Worm (Caenorhabditis elegans) whole organism, young adult: ENCODE results near the gene prdm-14.

ENCODE experiments used
- F10E7.11 ChIP-seq: sonication (generic microtip); optimal IDR thresholded peaks from 2 replicates; lab custom pipeline; 2017; ENCODE audit warnings: mild to moderate bottlenecking, missing genetic modification characterization, moderate library complexity, missing compliant biosample characterization
- K12H6.12 ChIP-seq: fragments of 200-800 bp; sonication (Bioruptor generic); optimal IDR thresholded peaks from 2 replicates; lab custom pipeline; 2018; ENCODE audit warnings: mild to moderate bottlenecking, missing genetic modification characterization, missing compliant biosample characterization
- Y53F4B.3 ChIP-seq: fragments of 200-800 bp; sonication (Bioruptor generic); IDR thresholded peaks from 2 replicates; pipeline ENCODE4 v1.3.6; 2022; ENCODE audit warnings: missing genetic modification reagents, missing genetic modification characterization, missing compliant biosample characterization
- attf-3 ChIP-seq: fragments of 200-800 bp; sonication (Bioruptor generic); conservative IDR thresholded peaks from 2 replicates; pipeline ENCODE4 v1.3.6; 2022; ENCODE audit warnings: missing genetic modification reagents, missing genetic modification characterization, missing compliant biosample characterization
- bed-1 ChIP-seq: fragments of 200-800 bp; sonication (Bioruptor generic); IDR thresholded peaks from 2 replicates; pipeline ENCODE4 v1.3.6; 2022; ENCODE audit warnings: missing genetic modification reagents, missing genetic modification characterization, missing compliant biosample characterization
- cebp-1 ChIP-seq, 2 experiments: fragments of 200-800 bp in 1 of 2; sonication (Bioruptor generic) in 1 of 2; sonication (generic microtip) in 1 of 2; IDR thresholded peaks in 1 of 2; optimal IDR thresholded peaks in 1 of 2; 2 replicates each; pipeline versions ENCODE4 v1.3.6 to Lab custom; 2017 to 2022; ENCODE audit warnings: missing compliant biosample characterization in 2 of 2, missing genetic modification characterization in 2 of 2, mild to moderate bottlenecking in 1 of 2, missing genetic modification reagents in 1 of 2, moderate library complexity in 1 of 2
- ceh-100 ChIP-seq: fragments of 200-800 bp; sonication (Bioruptor generic); IDR thresholded peaks from 2 replicates; pipeline ENCODE4 v1.3.6; 2022; ENCODE audit warnings: missing genetic modification reagents, missing genetic modification characterization, missing compliant biosample characterization
- ceh-27 ChIP-seq: fragments of 200-800 bp; sonication (Bioruptor generic); optimal IDR thresholded peaks from 2 replicates; lab custom pipeline; 2018; ENCODE audit warnings: mild to moderate bottlenecking, missing genetic modification characterization, moderate library complexity, missing compliant biosample characterization
- chd-7 ChIP-seq: sonication (generic microtip); optimal IDR thresholded peaks from 2 replicates; lab custom pipeline; 2016; ENCODE audit warnings: mild to moderate bottlenecking, missing genetic modification characterization, moderate library complexity, missing compliant biosample characterization
- egl-18 ChIP-seq: fragments of 200-800 bp; sonication (Bioruptor generic); IDR thresholded peaks from 2 replicates; pipeline ENCODE4 v1.3.6; 2022; ENCODE audit warnings: missing genetic modification reagents, missing genetic modification characterization, missing compliant biosample characterization
- egrh-3 ChIP-seq: fragments of 200-800 bp; sonication (Bioruptor generic); IDR thresholded peaks from 2 replicates; pipeline ENCODE4 v1.3.6; 2022; ENCODE audit warnings: missing genetic modification reagents, missing genetic modification characterization, missing compliant biosample characterization
- ets-4 ChIP-seq: fragments of 200-800 bp; sonication (Bioruptor generic); optimal IDR thresholded peaks from 2 replicates; lab custom pipeline; 2018; ENCODE audit warnings: mild to moderate bottlenecking, missing genetic modification characterization, missing compliant biosample characterization
- fkh-3 ChIP-seq: sonication (generic microtip); optimal IDR thresholded peaks from 2 replicates; lab custom pipeline; 2016; ENCODE audit warnings: mild to moderate bottlenecking, missing genetic modification characterization, missing compliant biosample characterization
- hmg-1.2 ChIP-seq: fragments of 200-800 bp; sonication (Bioruptor generic); IDR thresholded peaks from 2 replicates; pipeline ENCODE4 v1.3.6; 2022; ENCODE audit warnings: missing genetic modification reagents, missing genetic modification characterization, missing compliant biosample characterization
- hrde-1 ChIP-seq: sonication (generic microtip); optimal IDR thresholded peaks from 2 replicates; lab custom pipeline; 2016; ENCODE audit warnings: missing genetic modification characterization, mild to moderate bottlenecking, missing compliant biosample characterization, moderate library complexity, missing genotype, missing genetic modification reagents, borderline replicate concordance
- lag-1 ChIP-seq: fragments of 200-800 bp; sonication (Bioruptor generic); IDR thresholded peaks from 2 replicates; pipeline ENCODE4 v1.3.6; 2022; ENCODE audit warnings: missing genetic modification reagents, missing genetic modification characterization, missing compliant biosample characterization
- let-526 ChIP-seq: fragments of 200-800 bp; sonication (Bioruptor generic); IDR thresholded peaks from 2 replicates; pipeline ENCODE4 v1.3.6; 2022; ENCODE audit warnings: missing genetic modification reagents, missing genetic modification characterization, missing compliant biosample characterization
- let-607 ChIP-seq, 2 experiments: fragments of 200-800 bp in 1 of 2; sonication (Bioruptor generic) in 1 of 2; sonication (generic microtip) in 1 of 2; optimal IDR thresholded peaks; 2 replicates each; lab custom pipeline; 2016 to 2018; ENCODE audit warnings: mild to moderate bottlenecking in 2 of 2, missing compliant biosample characterization in 2 of 2, missing genetic modification characterization in 2 of 2, moderate library complexity in 2 of 2, missing genotype in 1 of 2
- lin-40 ChIP-seq: sonication (generic microtip); optimal IDR thresholded peaks from 2 replicates; lab custom pipeline; 2016; ENCODE audit warnings: missing genetic modification characterization, mild to moderate bottlenecking, missing compliant biosample characterization, missing genotype, missing genetic modification reagents
- lir-1 ChIP-seq: fragments of 200-800 bp; sonication (Bioruptor generic); conservative IDR thresholded peaks from 2 replicates; pipeline ENCODE4 v1.3.6; 2022; ENCODE audit warnings: missing genetic modification reagents, missing genetic modification characterization, missing compliant biosample characterization
- madf-10 ChIP-seq: sonication (generic microtip); optimal IDR thresholded peaks from 2 replicates; lab custom pipeline; 2016; ENCODE audit warnings: mild to moderate bottlenecking, missing genetic modification characterization, missing compliant biosample characterization
- madf-3 ChIP-seq: fragments of 200-800 bp; sonication (Bioruptor generic); IDR thresholded peaks from 2 replicates; pipeline ENCODE4 v1.3.6; 2022; ENCODE audit warnings: missing genetic modification reagents, missing genetic modification characterization, missing compliant biosample characterization
- madf-6 ChIP-seq: fragments of 200-800 bp; sonication (Bioruptor generic); IDR thresholded peaks from 2 replicates; pipeline ENCODE4 v1.3.6; 2022; ENCODE audit warnings: missing genetic modification reagents, missing genetic modification characterization, missing compliant biosample characterization
- nfya-1 ChIP-seq: sonication (generic microtip); optimal IDR thresholded peaks from 2 replicates; lab custom pipeline; 2017; ENCODE audit warnings: antibody characterized with exemption, missing compliant biosample characterization, missing genetic modification characterization, borderline replicate concordance; ENCODE audit not compliant: insufficient read depth
- pbrm-1 ChIP-seq: fragments of 200-800 bp; sonication (Bioruptor generic); IDR thresholded peaks from 2 replicates; pipeline ENCODE4 v1.3.6; 2022; ENCODE audit warnings: missing genetic modification reagents, missing genetic modification characterization, missing compliant biosample characterization
- pha-4 ChIP-seq: fragments of 150-350 bp; sonication (generic microtip); optimal IDR thresholded peaks from 2 replicates; lab custom pipeline; 2014; ENCODE audit warnings: missing biosample characterization, missing genetic modification reagents, missing genetic modification characterization
- repo-1 ChIP-seq: sonication (generic microtip); optimal IDR thresholded peaks from 2 replicates; lab custom pipeline; 2017; ENCODE audit warnings: mild to moderate bottlenecking, missing genetic modification characterization, missing compliant biosample characterization
- snpc-3.4 ChIP-seq: sonication (generic microtip); optimal IDR thresholded peaks from 2 replicates; lab custom pipeline; 2017; ENCODE audit warnings: missing genetic modification characterization, mild to moderate bottlenecking, missing compliant biosample characterization, antibody characterized with exemption, moderate library complexity, missing genotype, missing genetic modification reagents
- snpc-4 ChIP-seq, 5 experiments: fragments of 150-350 bp in 1 of 5; sonication (generic microtip) in 4 of 5; optimal IDR thresholded peaks; 2 replicates each; lab custom pipeline; 2014 to 2018; ENCODE audit warnings: missing genetic modification characterization in 5 of 5, missing biosample characterization in 3 of 5, antibody characterized with exemption in 2 of 5, mild to moderate bottlenecking in 2 of 5, missing compliant biosample characterization in 2 of 5, missing genotype in 2 of 5, moderate library complexity in 2 of 5, missing genetic modification reagents in 1 of 5
- somi-1 ChIP-seq: fragments of 200-800 bp; sonication (Bioruptor generic); optimal IDR thresholded peaks from 2 replicates; lab custom pipeline; 2018; ENCODE audit warnings: mild to moderate bottlenecking, missing genetic modification characterization, missing compliant biosample characterization
- sptf-2 ChIP-seq: fragments of 200-800 bp; sonication (Bioruptor generic); optimal IDR thresholded peaks from 2 replicates; lab custom pipeline; 2018; ENCODE audit warnings: mild to moderate bottlenecking, missing genetic modification characterization, missing compliant biosample characterization
- tbp1 ChIP-seq: fragments of 200-800 bp; sonication (Bioruptor generic); optimal IDR thresholded peaks from 2 replicates; lab custom pipeline; 2018; ENCODE audit warnings: mild to moderate bottlenecking, missing genetic modification characterization, missing compliant biosample characterization
- unc-130 ChIP-seq: sonication (generic microtip); optimal IDR thresholded peaks from 2 replicates; lab custom pipeline; 2016; ENCODE audit warnings: missing genetic modification reagents, missing genetic modification characterization, missing compliant biosample characterization
- ztf-18 ChIP-seq: sonication (generic microtip); optimal IDR thresholded peaks from 2 replicates; lab custom pipeline; 2016; ENCODE audit warnings: missing genotype, mild to moderate bottlenecking, missing genetic modification characterization, missing compliant biosample characterization
- ztf-26 ChIP-seq: sonication (generic microtip); optimal IDR thresholded peaks from 2 replicates; lab custom pipeline; 2017; ENCODE audit warnings: missing genetic modification characterization, missing compliant biosample characterization

Gene prdm-14

DNA sequence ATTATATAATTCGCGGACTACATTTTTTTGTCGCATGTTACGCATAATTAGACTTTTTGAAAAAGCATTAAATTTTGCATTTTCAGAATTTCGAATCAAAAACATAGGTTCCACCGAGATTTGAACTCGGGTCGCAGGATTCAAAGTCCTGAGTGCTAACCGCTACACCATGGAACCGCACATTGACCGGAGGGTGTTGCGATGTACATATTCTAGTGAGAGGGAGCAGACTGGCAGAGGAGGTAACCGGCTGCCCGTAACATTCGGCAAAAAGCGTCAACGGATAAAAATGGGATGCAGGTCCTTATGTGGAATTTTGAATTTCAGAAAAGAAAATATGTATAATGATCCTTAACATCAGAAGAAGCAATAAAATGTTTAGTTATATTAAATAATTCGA is 32.1 kb downstream of the prdm-14 start (continued):
- TF ChIP-seq sptf-2 (GFP tag; lab: Kevin White, UChicago): peak; percentile 35
- TF ChIP-seq Y53F4B.3 (GFP tag; lab: Robert Waterston, UW): no peak
- TF ChIP-seq nfya-1 (tag; lab: Kevin White, UChicago): no peak
- TF ChIP-seq somi-1 (GFP tag; lab: Kevin White, UChicago): peak; percentile 28
- TF ChIP-seq pha-4 (tag; lab: Kevin White, UChicago): no peak
- TF ChIP-seq pbrm-1 (GFP tag; lab: Robert Waterston, UW): peak; percentile 72
- TF ChIP-seq ceh-27 (GFP tag; lab: Kevin White, UChicago): peak; percentile 40
- peak; percentile 70; the same call in 1 of the 2 replicates for TF ChIP-seq let-526 (GFP tag; lab: Robert Waterston, UW)
- no peak for TF ChIP-seq ceh-100 (GFP tag; lab: Robert Waterston, UW)
- peak; percentile 92 for TF ChIP-seq tbp1 (GFP tag; lab: Kevin White, UChicago)
- peak; percentile 26 for TF ChIP-seq lin-40 (tag; lab: Kevin White, UChicago)
- peak; percentile 50 for TF ChIP-seq snpc-4 (GFP tag; optimal IDR thresholded peaks at IDR 0.05; lab: Kevin White, UChicago)
- TF ChIP-seq snpc-4 (tag; optimal IDR thresholded peaks at IDR 0.05; lab: Kevin White, UChicago): peak in 1 of 4 experiments; percentile 55
- TF ChIP-seq madf-3: 0 out of 2 replicates have a peak, but pooled peaks have one; percentile 35
- TF ChIP-seq hmg-1.2 (GFP tag; lab: Robert Waterston, UW): peak; percentile 73
- TF ChIP-seq egrh-3 (GFP tag; lab: Robert Waterston, UW): peak; percentile 25; the same call in 1 of the 2 replicates
- TF ChIP-seq ztf-18 (tag; lab: Kevin White, UChicago): peak; percentile 71
- TF ChIP-seq snpc-3.4 (tag; lab: Kevin White, UChicago): no peak
- TF ChIP-seq K12H6.12: no peak
- TF ChIP-seq egl-18 (GFP tag; lab: Robert Waterston, UW): peak; percentile 48; the same call in 1 of the 2 replicates
- TF ChIP-seq hrde-1 (tag; lab: Kevin White, UChicago): peak; percentile 34
- no peak for TF ChIP-seq lir-1 (GFP tag; lab: Robert Waterston, UW)
- peak; percentile 74 for TF ChIP-seq madf-10 (tag; lab: Kevin White, UChicago)
- TF ChIP-seq madf-6 (GFP tag; lab: Robert Waterston, UW): no peak
- 0 out of 2 replicates have a peak, but pooled peaks have one; percentile 9 for TF ChIP-seq lag-1 (GFP tag; lab: Robert Waterston, UW)
- TF ChIP-seq ets-4 (GFP tag; lab: Kevin White, UChicago): peak; percentile 35
- TF ChIP-seq fkh-3 (tag; lab: Kevin White, UChicago): peak; percentile 67
- TF ChIP-seq let-607 (tag; optimal IDR thresholded peaks at IDR 0.05; lab: Kevin White, UChicago): peak in 1 of 2 experiments; percentile 55

DNA sequence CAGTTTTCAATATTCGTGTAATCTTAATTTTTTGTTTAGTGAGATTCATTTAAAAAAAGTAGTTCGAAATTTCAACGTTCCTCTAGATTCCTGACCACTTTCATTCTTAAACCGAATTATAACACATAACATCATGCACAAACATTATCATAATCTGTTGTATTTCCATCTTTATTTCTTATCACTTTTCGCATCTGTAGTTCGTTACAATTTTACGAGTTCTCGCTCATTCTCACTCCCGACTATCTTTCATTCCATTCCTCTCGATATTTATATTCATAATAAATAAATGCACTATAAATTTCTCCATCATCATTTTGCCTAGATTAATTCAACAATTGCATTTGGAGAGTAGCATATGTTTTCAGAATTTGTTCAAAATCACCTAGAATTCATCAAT is 35.2 kb downstream of the prdm-14 start:
- TF ChIP-seq F10E7.11 (tag; lab: Kevin White, UChicago) (no peak), chd-7 (tag; lab: Kevin White, UChicago) (no peak), madf-6 (GFP tag; lab: Robert Waterston, UW) (no peak), unc-130 (GFP tag; lab: Kevin White, UChicago) (no peak), let-607 (tag; optimal IDR thresholded peaks at IDR 0.05; lab: Kevin White, UChicago) (no peak), ztf-26 (tag; lab: Kevin White, UChicago) (no peak), madf-10 (tag; lab: Kevin White, UChicago) (no peak), repo-1 (tag; lab: Kevin White, UChicago) (no peak), attf-3 (GFP tag; lab: Robert Waterston, UW) (no peak), bed-1 (GFP tag; lab: Robert Waterston, UW) (no peak), cebp-1 (GFP tag; IDR thresholded peaks at IDR 0.05; lab: Robert Waterston, UW) (no peak), cebp-1 (tag; optimal IDR thresholded peaks at IDR 0.05; lab: Kevin White, UChicago) (no peak)
